Worm (Caenorhabditis elegans) whole organism, mixed stage, embryonic: Measurements from ENCODE around the gene pbs-1.

Experiments used
- ces-1 ChIP-seq: fragments of 150-350 bp; optimal IDR thresholded peaks from 2 replicates; lab custom pipeline; 2014; ENCODE audit warnings: missing biosample characterization, missing genetic modification reagents, missing genetic modification characterization
- unc-62 ChIP-seq: fragments of 150-350 bp; optimal IDR thresholded peaks from 2 replicates; lab custom pipeline; 2014; ENCODE audit warnings: missing biosample characterization, missing genetic modification reagents, missing genetic modification characterization
- zip-8 ChIP-seq: fragments of 150-350 bp; optimal IDR thresholded peaks from 2 replicates; lab custom pipeline; 2014; ENCODE audit warnings: missing biosample characterization, missing genetic modification characterization

DNA sequence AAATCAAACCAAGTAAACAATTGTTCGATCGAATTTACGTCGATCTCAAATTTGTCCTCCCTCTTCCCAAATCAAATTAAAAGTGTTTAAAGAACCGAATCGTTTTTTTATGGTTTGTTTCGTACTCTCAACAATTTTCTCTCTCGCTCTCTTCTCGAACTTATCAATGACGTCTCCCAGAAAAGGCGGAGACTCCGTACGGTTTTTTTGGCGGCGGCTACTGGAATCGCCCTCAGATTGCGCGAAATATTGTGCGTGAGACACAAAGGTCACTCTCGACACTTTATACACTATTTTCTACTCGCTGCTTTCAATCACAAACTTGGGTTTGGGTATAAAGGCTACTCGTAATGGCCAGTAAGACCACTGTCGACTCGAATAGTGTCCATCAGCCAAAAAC, 10.9 kb upstream of the pbs-1 start, which contains the start of gene epic-2:
- TF ChIP-seq zip-8 (tag; lab: Kevin White, UChicago), result no peak
- TF ChIP-seq ces-1 (GFP tag; lab: Kevin White, UChicago), result no peak
- no peak for TF ChIP-seq unc-62 (GFP tag; lab: Kevin White, UChicago)
